Worm (Caenorhabditis elegans): Measurements from ENCODE around the gene idpc-5.

- TF ChIP-seq unc-130 (GFP tag; optimal IDR thresholded peaks at IDR 0.05), result no peak
- TF ChIP-seq Y48G9A.11 (GFP tag; IDR thresholded peaks at IDR 0.05), result no peak
- no peak for TF ChIP-seq nhr-11 (tag; optimal IDR thresholded peaks at IDR 0.05)
- no peak for TF ChIP-seq ztf-7 (tag; optimal IDR thresholded peaks at IDR 0.05)
- TF ChIP-seq pha-4 (GFP tag; IDR thresholded peaks at IDR 0.05), result no peak
- no peak for TF ChIP-seq pha-4 (tag; optimal IDR thresholded peaks at IDR 0.05)
These were observed at the start of gene idpc-5 for ce11 chrV:9622834-9623233.

All from whole organism, L4 larva.